Worm (Caenorhabditis elegans): ENCODE data around the gene T21D12.12.

Gene T21D12.12

DNA sequence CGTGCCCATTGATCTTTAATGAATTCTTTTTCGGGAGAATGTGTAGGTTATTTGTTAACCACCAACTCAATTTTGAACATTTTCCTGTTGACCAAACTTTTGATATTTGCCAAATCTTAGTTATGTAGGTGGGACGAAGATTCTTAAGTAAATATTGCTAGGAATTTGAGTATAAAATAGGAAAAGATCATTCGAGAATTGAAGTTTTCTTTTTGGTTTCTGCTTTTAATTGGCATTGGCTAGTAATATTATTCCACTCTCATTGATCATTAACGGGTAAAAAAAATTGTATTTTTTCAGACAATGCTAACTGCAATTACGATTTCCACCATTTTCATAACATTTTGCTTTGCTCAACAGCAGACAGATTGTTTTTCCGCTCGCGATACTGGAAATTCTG is at the start of gene T21D12.12:
T21D12.12 (plus strand) TSS at position 301 of the 400 bp plus-strand sequence.
- TF ChIP-seq hnd-1 (tag; optimal IDR thresholded peaks at IDR 0.05) (no peak), F13C5.2 (tag; optimal IDR thresholded peaks at IDR 0.05) (no peak), ama-1 (optimal IDR thresholded peaks at IDR 0.05) (no peak), sea-1 (GFP tag; conservative IDR thresholded peaks at IDR 0.05) (no peak), ceh-36 (tag; optimal IDR thresholded peaks at IDR 0.05) (no peak), tbx-11 (GFP tag; IDR thresholded peaks at IDR 0.05) (no peak), ceh-13 (GFP tag; optimal IDR thresholded peaks at IDR 0.05) (no peak), hmbx-1 (tag; optimal IDR thresholded peaks at IDR 0.05) (no peak), ets-7 (tag; optimal IDR thresholded peaks at IDR 0.05) (no peak)

DNA sequence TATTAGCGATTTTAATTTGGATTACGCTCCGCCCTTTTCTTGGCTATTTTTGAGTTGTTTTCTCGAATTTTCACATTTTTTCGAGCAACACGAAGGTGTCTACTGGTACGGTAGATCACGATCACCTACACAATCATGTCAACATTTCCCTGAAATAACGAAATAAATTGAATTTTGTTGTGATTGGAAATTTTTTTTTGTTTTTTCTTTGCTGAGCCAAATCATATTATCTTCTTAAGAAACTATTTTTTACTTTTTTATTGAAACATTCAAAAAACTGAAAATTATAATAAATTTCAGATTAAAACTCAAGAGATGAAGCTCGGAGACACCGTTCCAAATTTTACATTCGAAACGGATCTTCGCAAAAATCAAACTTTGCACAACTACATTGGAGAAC is 48.0 kb upstream of the T21D12.12 start, which contains the start of gene prdx-6:
prdx-6 (plus strand) TSS at position 301 of the 400 bp plus-strand sequence.
- TF ChIP-seq pes-1 (GFP tag; IDR thresholded peaks at IDR 0.05) (no peak), tra-4 (tag; optimal IDR thresholded peaks at IDR 0.05) (no peak), ceh-13 (GFP tag; optimal IDR thresholded peaks at IDR 0.05) (no peak), hmg-4 (GFP tag; optimal IDR thresholded peaks at IDR 0.05) (no peak), flt-1 (GFP tag; IDR thresholded peaks at IDR 0.05) (no peak), B0310.2 (tag; optimal IDR thresholded peaks at IDR 0.05) (no peak), tbx-37 (GFP tag; conservative IDR thresholded peaks at IDR 0.05) (no peak), sea-1 (GFP tag; conservative IDR thresholded peaks at IDR 0.05) (no peak), ceh-36 (tag; optimal IDR thresholded peaks at IDR 0.05) (no peak)

DNA sequence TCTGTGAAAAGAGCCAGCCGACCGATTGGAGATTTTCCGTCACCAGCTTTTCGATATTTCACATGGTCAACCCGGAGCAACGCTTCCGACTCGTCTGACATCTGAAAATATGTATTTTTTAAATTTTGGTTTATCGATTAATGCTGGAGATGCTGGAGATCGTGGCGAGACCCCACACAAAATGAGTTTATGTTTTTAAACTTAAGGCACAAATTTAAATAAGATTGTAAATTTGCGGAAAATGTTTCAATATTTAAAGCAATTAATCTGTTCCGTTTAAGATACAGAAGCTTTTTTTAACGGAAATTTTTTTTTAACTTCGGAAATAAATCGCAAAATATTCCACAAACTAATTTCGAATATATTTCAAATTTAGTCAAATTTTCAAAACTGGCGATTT is 34.6 kb upstream of the T21D12.12 start, which contains the start of gene gtf-2H1:
gtf-2H1 (minus strand) TSS at position 101 of the 400 bp plus-strand sequence.
- no peak for TF ChIP-seq ceh-13 (GFP tag; optimal IDR thresholded peaks at IDR 0.05)
- TF ChIP-seq aly-1 (tag; optimal IDR thresholded peaks at IDR 0.05), result no peak
- no peak for TF ChIP-seq hmbx-1 (tag; optimal IDR thresholded peaks at IDR 0.05)
- TF ChIP-seq ceh-36 (tag; optimal IDR thresholded peaks at IDR 0.05), result no peak
- no peak for TF ChIP-seq F13C5.2 (tag; optimal IDR thresholded peaks at IDR 0.05)
- no peak for TF ChIP-seq tra-4 (tag; optimal IDR thresholded peaks at IDR 0.05)
- TF ChIP-seq ama-1 (optimal IDR thresholded peaks at IDR 0.05), result no peak

DNA sequence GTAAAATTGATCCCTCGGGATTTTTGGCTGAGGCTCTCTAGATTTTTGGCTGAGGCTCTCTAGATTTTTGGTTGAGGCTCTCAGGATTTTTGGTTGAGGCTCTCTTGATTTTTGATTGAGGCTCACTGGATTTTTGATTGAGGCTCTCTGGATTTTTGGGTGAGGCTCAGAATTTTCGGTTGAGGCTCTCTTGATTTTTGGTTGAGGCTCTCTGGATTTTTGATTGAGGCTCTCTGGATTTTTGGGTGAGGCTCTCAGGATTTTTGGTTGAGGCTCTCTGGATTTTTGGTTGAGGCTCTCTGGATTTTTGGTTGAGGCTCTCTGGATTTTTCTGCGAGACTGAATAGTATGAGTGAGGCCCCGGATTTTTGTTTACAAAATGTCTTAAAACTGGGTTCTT is 30.1 kb upstream of the T21D12.12 start:
- no peak for TF ChIP-seq hmg-4 (GFP tag; optimal IDR thresholded peaks at IDR 0.05)
- no peak for TF ChIP-seq B0310.2 (tag; optimal IDR thresholded peaks at IDR 0.05)
- no peak for TF ChIP-seq hmbx-1 (tag; optimal IDR thresholded peaks at IDR 0.05)
- TF ChIP-seq ceh-13 (GFP tag; optimal IDR thresholded peaks at IDR 0.05), result no peak
- TF ChIP-seq aly-1 (tag; optimal IDR thresholded peaks at IDR 0.05), result no peak
- no peak for TF ChIP-seq ceh-36 (tag; optimal IDR thresholded peaks at IDR 0.05)
- no peak for TF ChIP-seq hnd-1 (tag; optimal IDR thresholded peaks at IDR 0.05)
- TF ChIP-seq sea-1 (GFP tag; conservative IDR thresholded peaks at IDR 0.05), result no peak
- no peak for TF ChIP-seq scrt-1 (GFP tag; IDR thresholded peaks at IDR 0.05)
- TF ChIP-seq tbx-11 (GFP tag; IDR thresholded peaks at IDR 0.05), result no peak
- TF ChIP-seq ama-1 (optimal IDR thresholded peaks at IDR 0.05), result no peak
- TF ChIP-seq flt-1 (GFP tag; IDR thresholded peaks at IDR 0.05), result no peak
- no peak for TF ChIP-seq tbx-37 (GFP tag; conservative IDR thresholded peaks at IDR 0.05)
- TF ChIP-seq F13C5.2 (tag; optimal IDR thresholded peaks at IDR 0.05), result no peak
- TF ChIP-seq tra-4 (tag; optimal IDR thresholded peaks at IDR 0.05), result no peak
- TF ChIP-seq pes-1 (GFP tag; IDR thresholded peaks at IDR 0.05), result no peak
- no peak for TF ChIP-seq ets-7 (tag; optimal IDR thresholded peaks at IDR 0.05)

DNA sequence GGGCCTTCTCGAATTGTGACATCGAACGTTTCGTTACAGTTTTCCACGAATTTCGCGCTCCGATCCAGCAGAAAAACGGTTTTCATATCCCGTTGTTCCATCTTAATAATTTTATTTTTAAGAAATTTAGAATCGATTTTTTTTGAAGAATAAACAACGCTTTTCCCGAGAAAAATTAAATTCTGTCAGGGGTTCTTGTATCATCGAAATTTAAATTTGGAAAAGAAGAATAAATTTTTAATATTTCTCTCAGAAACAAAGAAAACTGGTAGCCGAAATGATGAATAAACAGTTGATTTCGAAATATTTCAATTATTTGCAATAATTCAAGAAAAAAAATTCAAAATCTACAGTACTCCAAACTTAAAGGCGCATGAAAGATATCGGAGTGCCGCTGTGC is 28.9 kb upstream of the T21D12.12 start, which contains the start of gene ints-13:
ints-13 (minus strand) TSS at position 101 of the 400 bp plus-strand sequence.
- TF ChIP-seq flt-1 (GFP tag; IDR thresholded peaks at IDR 0.05) (no peak), ama-1 (optimal IDR thresholded peaks at IDR 0.05) (peak; percentile 20)

DNA sequence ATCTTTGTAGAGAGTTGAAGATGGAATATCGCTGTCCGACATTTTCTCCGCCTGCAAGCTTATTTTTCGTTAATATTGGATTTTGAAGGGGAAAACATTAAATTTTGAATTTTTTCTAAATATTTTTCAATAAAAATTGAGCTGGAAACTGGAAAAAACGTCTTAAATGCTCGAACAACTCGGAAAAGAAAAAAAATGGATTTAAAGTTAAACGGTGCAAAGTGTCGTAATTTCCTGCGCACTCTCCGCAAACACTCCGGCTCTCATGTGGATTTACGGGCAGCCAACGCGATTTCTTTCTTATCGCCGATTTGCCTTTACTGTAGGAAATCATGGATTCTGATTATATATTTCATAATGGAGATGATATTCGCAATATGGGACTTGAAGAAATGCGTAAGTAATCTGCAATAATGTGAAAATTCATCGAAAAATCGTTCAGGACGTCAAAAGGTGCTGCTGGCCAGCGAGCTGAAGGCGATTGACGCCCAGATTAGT is 25.9 kb upstream of the T21D12.12 start, which contains the start of the genes fnta-1 and cogc-8:
fnta-1 (minus strand) TSS at position 51 of the 498 bp plus-strand sequence.
cogc-8 (plus strand) TSS at position 195 of the 498 bp plus-strand sequence.
- TF ChIP-seq ama-1 (optimal IDR thresholded peaks at IDR 0.05) (no peak), flt-1 (GFP tag; IDR thresholded peaks at IDR 0.05) (no peak), tbx-37 (GFP tag; conservative IDR thresholded peaks at IDR 0.05) (no peak), tra-4 (tag; optimal IDR thresholded peaks at IDR 0.05) (no peak), hnd-1 (tag; optimal IDR thresholded peaks at IDR 0.05) (no peak), F13C5.2 (tag; optimal IDR thresholded peaks at IDR 0.05) (peak; percentile 16)

DNA sequence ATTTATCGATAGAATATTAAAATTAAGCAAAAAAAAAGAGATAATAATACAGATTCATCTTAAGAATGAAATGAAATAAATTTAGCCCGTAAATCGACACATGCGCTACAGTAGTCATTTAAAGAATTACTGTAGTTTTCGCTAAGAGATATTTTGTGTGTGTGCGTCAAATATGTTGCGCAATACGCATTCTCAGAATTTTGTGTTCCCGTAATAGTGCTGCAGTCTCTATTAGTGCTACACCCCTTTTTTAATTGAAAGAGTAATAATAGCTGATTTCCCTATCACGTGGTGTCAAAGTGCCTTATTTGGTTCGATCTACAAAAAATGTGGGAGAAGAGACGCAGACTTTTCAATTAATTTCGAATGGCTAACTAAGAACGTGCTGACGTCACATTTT is 22.0 kb upstream of the T21D12.12 start:
- TF ChIP-seq sea-1 (GFP tag; conservative IDR thresholded peaks at IDR 0.05), result no peak
- no peak for TF ChIP-seq ceh-13 (GFP tag; optimal IDR thresholded peaks at IDR 0.05)
- TF ChIP-seq flt-1 (GFP tag; IDR thresholded peaks at IDR 0.05), result no peak
- no peak for TF ChIP-seq ceh-36 (tag; optimal IDR thresholded peaks at IDR 0.05)
- no peak for TF ChIP-seq ets-7 (tag; optimal IDR thresholded peaks at IDR 0.05)
- TF ChIP-seq aly-1 (tag; optimal IDR thresholded peaks at IDR 0.05), result no peak
- TF ChIP-seq hmbx-1 (tag; optimal IDR thresholded peaks at IDR 0.05), result no peak
- TF ChIP-seq hnd-1 (tag; optimal IDR thresholded peaks at IDR 0.05), result no peak
- TF ChIP-seq B0310.2 (tag; optimal IDR thresholded peaks at IDR 0.05), result no peak
- no peak for TF ChIP-seq pes-1 (GFP tag; IDR thresholded peaks at IDR 0.05)
- TF ChIP-seq tbx-11 (GFP tag; IDR thresholded peaks at IDR 0.05), result no peak
- no peak for TF ChIP-seq scrt-1 (GFP tag; IDR thresholded peaks at IDR 0.05)
- TF ChIP-seq tra-4 (tag; optimal IDR thresholded peaks at IDR 0.05), result no peak
- no peak for TF ChIP-seq tbx-37 (GFP tag; conservative IDR thresholded peaks at IDR 0.05)
- no peak for TF ChIP-seq hmg-4 (GFP tag; optimal IDR thresholded peaks at IDR 0.05)

DNA sequence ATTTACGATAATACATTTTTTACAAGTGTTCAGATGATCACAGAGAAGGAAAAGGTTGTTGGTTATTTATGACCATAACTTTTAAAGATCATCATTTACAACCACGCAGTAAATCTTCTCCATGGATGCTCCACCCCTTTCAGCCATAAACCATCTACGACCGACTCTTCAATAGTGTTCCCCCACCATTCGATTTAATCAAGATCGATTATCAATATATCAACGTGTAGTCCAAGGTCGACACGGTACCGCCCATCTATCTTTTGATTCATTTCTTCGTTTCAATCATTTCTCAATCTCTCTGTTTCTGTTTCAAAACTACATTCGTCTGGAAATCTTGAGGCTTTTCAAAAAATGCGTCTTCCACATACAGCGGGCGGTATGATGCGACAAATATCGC is 21.4 kb upstream of the T21D12.12 start, which contains the start of gene aass-1:
aass-1 (plus strand) TSS at position 301 of the 400 bp plus-strand sequence.
- TF ChIP-seq hmbx-1 (tag; optimal IDR thresholded peaks at IDR 0.05) (no peak), ama-1 (optimal IDR thresholded peaks at IDR 0.05) (no peak), F13C5.2 (tag; optimal IDR thresholded peaks at IDR 0.05) (no peak), aly-1 (tag; optimal IDR thresholded peaks at IDR 0.05) (no peak), B0310.2 (tag; optimal IDR thresholded peaks at IDR 0.05) (no peak), scrt-1 (GFP tag; IDR thresholded peaks at IDR 0.05) (no peak), pes-1 (GFP tag; IDR thresholded peaks at IDR 0.05) (no peak), ets-7 (tag; optimal IDR thresholded peaks at IDR 0.05) (no peak), hnd-1 (tag; optimal IDR thresholded peaks at IDR 0.05) (no peak), ceh-36 (tag; optimal IDR thresholded peaks at IDR 0.05) (no peak), ceh-13 (GFP tag; optimal IDR thresholded peaks at IDR 0.05) (no peak)

Data from whole organism, early embryonic.